Fruit fly (Drosophila melanogaster) whole organism, embryonic: ENCODE results near the gene CG33986.

Experiments used
- Adf1 ChIP-seq: fragments of 200-800 bp; sonication (Bioruptor generic); IDR thresholded peaks from 2 replicates; pipeline ENCODE4 v1.3.6; 2022; ENCODE audit warnings: missing biosample characterization, missing genetic modification characterization
- B-H2 ChIP-seq: fragments of 200-800 bp; sonication (Bioruptor generic); optimal IDR thresholded peaks from 2 replicates; lab custom pipeline; 2018; ENCODE audit warnings: missing biosample characterization, mild to moderate bottlenecking, missing genetic modification characterization
- BtbVII ChIP-seq: fragments of 200-800 bp; sonication (Bioruptor generic); optimal IDR thresholded peaks from 3 replicates; lab custom pipeline; 2017; ENCODE audit warnings: missing biosample characterization, mild to moderate bottlenecking, missing genetic modification characterization
- CG1024 ChIP-seq: fragments of 200-800 bp; sonication (Bioruptor generic); IDR thresholded peaks from 2 replicates; pipeline ENCODE4 v1.3.6; 2022; ENCODE audit warnings: missing biosample characterization, missing genetic modification characterization
- CG10959 ChIP-seq: fragments of 200-800 bp; sonication (Bioruptor generic); IDR thresholded peaks from 2 replicates; pipeline ENCODE4 v1.3.6; 2022; ENCODE audit warnings: missing biosample characterization, missing genetic modification characterization
- CG10979 ChIP-seq: fragments of 200-800 bp; sonication (Bioruptor generic); optimal IDR thresholded peaks from 2 replicates; lab custom pipeline; 2018; ENCODE audit warnings: missing biosample characterization, mild to moderate bottlenecking, missing genetic modification characterization, moderate library complexity
- CG11085 ChIP-seq: fragments of 200-800 bp; sonication (Bioruptor generic); IDR thresholded peaks from 2 replicates; pipeline ENCODE4 v1.3.6; 2022; ENCODE audit warnings: missing biosample characterization, missing genetic modification characterization
- CG11696 ChIP-seq: fragments of 200-800 bp; sonication (Bioruptor generic); IDR thresholded peaks from 2 replicates; pipeline ENCODE4 v1.3.6; 2022; ENCODE audit warnings: missing biosample characterization, missing genetic modification characterization
- CG13287 ChIP-seq: fragments of 200-800 bp; sonication (Bioruptor generic); IDR thresholded peaks from 2 replicates; pipeline ENCODE4 v1.3.6; 2022; ENCODE audit warnings: missing biosample characterization, missing genetic modification characterization; ENCODE audit not compliant: partially characterized antibody
- CG13624 ChIP-seq: fragments of 200-800 bp; sonication (Bioruptor generic); optimal IDR thresholded peaks from 2 replicates; lab custom pipeline; 2016; ENCODE audit warnings: missing biosample characterization, missing genetic modification characterization
- CG14441 ChIP-seq: fragments of 200-800 bp; sonication (Bioruptor generic); IDR thresholded peaks from 2 replicates; pipeline ENCODE4 v1.3.6; 2022; ENCODE audit warnings: missing biosample characterization, missing genetic modification characterization
- CG14667 ChIP-seq: fragments of 200-800 bp; sonication (Bioruptor generic); IDR thresholded peaks from 2 replicates; pipeline ENCODE4 v1.3.6; 2022; ENCODE audit warnings: missing biosample characterization, missing genetic modification characterization
- CG18599 ChIP-seq: fragments of 200-800 bp; sonication (Bioruptor generic); optimal IDR thresholded peaks from 3 replicates; lab custom pipeline; 2017; ENCODE audit warnings: missing biosample characterization, missing genetic modification characterization, mild to moderate bottlenecking, moderate library complexity, missing genetic modification reagents
- CG31441 ChIP-seq: fragments of 200-800 bp; sonication (Bioruptor generic); IDR thresholded peaks from 2 replicates; pipeline ENCODE4 v1.3.6; 2022; ENCODE audit warnings: missing biosample characterization, missing genetic modification characterization
- CG3163 ChIP-seq: fragments of 200-800 bp; sonication (Bioruptor generic); optimal IDR thresholded peaks from 3 replicates; lab custom pipeline; 2016; ENCODE audit warnings: missing biosample characterization, missing genetic modification characterization
- CG42726 ChIP-seq: fragments of 200-800 bp; sonication (Bioruptor generic); IDR thresholded peaks from 2 replicates; pipeline ENCODE4 v1.3.6; 2022; ENCODE audit warnings: missing biosample characterization, missing genetic modification characterization; ENCODE audit not compliant: partially characterized antibody
- CG4360 ChIP-seq: fragments of 200-800 bp; sonication (Bioruptor generic); IDR thresholded peaks from 2 replicates; pipeline ENCODE4 v1.3.6; 2022; ENCODE audit warnings: missing biosample characterization, missing genetic modification characterization
- CG4730 ChIP-seq: fragments of 200-800 bp; sonication (Bioruptor generic); IDR thresholded peaks from 2 replicates; pipeline ENCODE4 v1.3.6; 2022; ENCODE audit warnings: missing biosample characterization, missing genetic modification characterization
- CG6854 ChIP-seq: fragments of 200-800 bp; sonication (Bioruptor generic); optimal IDR thresholded peaks from 3 replicates; lab custom pipeline; 2017; ENCODE audit warnings: missing biosample characterization, mild to moderate bottlenecking, missing genetic modification characterization
- CG8388 ChIP-seq: fragments of 200-800 bp; sonication (Bioruptor generic); optimal IDR thresholded peaks from 2 replicates; lab custom pipeline; 2019; ENCODE audit warnings: missing biosample characterization, mild to moderate bottlenecking, missing genetic modification characterization, moderate library complexity
- CG9727 ChIP-seq: fragments of 200-800 bp; sonication (Bioruptor generic); optimal IDR thresholded peaks from 3 replicates; lab custom pipeline; 2017; ENCODE audit warnings: missing biosample characterization, mild to moderate bottlenecking, missing genetic modification characterization
- CG9932 ChIP-seq: fragments of 200-800 bp; sonication (Bioruptor generic); IDR thresholded peaks from 2 replicates; pipeline ENCODE4 v1.3.6; 2022; ENCODE audit warnings: missing biosample characterization, missing genetic modification characterization
- Dad ChIP-seq: fragments of 200-800 bp; sonication (Bioruptor generic); optimal IDR thresholded peaks from 3 replicates; lab custom pipeline; 2016; ENCODE audit warnings: missing biosample characterization, missing genetic modification characterization
- Dek ChIP-seq: fragments of 200-800 bp; sonication (Bioruptor generic); optimal IDR thresholded peaks from 3 replicates; lab custom pipeline; 2019; ENCODE audit warnings: missing biosample characterization, mild to moderate bottlenecking, missing genetic modification characterization, moderate library complexity
- Fer3 ChIP-seq: fragments of 200-800 bp; sonication (Bioruptor generic); optimal IDR thresholded peaks from 2 replicates; lab custom pipeline; 2018; ENCODE audit warnings: missing biosample characterization, mild to moderate bottlenecking, missing genetic modification characterization, moderate library complexity
- H15 ChIP-seq: fragments of 200-800 bp; sonication (Bioruptor generic); IDR thresholded peaks from 3 replicates; pipeline ENCODE4 v1.3.6; 2022; ENCODE audit warnings: missing biosample characterization, missing genetic modification characterization
- Lhr ChIP-seq: fragments of 200-800 bp; sonication (Bioruptor generic); optimal IDR thresholded peaks from 3 replicates; lab custom pipeline; 2017; ENCODE audit warnings: mild to moderate bottlenecking, missing biosample characterization, missing genetic modification reagents, missing genetic modification characterization
- Lim3 ChIP-seq: fragments of 200-800 bp; sonication (Bioruptor generic); IDR thresholded peaks from 2 replicates; pipeline ENCODE4 v1.3.6; 2022; ENCODE audit warnings: missing biosample characterization, missing genetic modification characterization
- Med ChIP-seq: fragments of 200-800 bp; sonication (Bioruptor generic); peaks from one replicate; lab custom pipeline; 2016; ENCODE audit warnings: missing biosample characterization, missing genetic modification characterization, mild to moderate bottlenecking, inconsistent platforms, moderate library complexity
- Rx ChIP-seq: fragments of 200-800 bp; sonication (Bioruptor generic); IDR thresholded peaks from 2 replicates; pipeline ENCODE4 v1.3.6; 2022; ENCODE audit warnings: missing biosample characterization, missing genetic modification characterization
- YL-1 ChIP-seq: fragments of 200-800 bp; sonication (Bioruptor generic); optimal IDR thresholded peaks from 3 replicates; lab custom pipeline; 2017; ENCODE audit warnings: missing biosample characterization, mild to moderate bottlenecking, missing genetic modification characterization
- amos ChIP-seq: fragments of 200-800 bp; sonication (Bioruptor generic); IDR thresholded peaks from 2 replicates; pipeline ENCODE4 v1.3.6; 2022; ENCODE audit warnings: missing biosample characterization, missing genetic modification characterization; ENCODE audit not compliant: partially characterized antibody
- cas ChIP-seq: fragments of 200-800 bp; sonication (Bioruptor generic); IDR thresholded peaks from 2 replicates; pipeline ENCODE4 v1.3.6; 2022; ENCODE audit warnings: missing biosample characterization, missing genetic modification characterization
- emc ChIP-seq: fragments of 200-800 bp; sonication (Bioruptor generic); optimal IDR thresholded peaks from 2 replicates; lab custom pipeline; 2016; ENCODE audit warnings: missing biosample characterization, missing genetic modification characterization
- esg ChIP-seq: fragments of 200-800 bp; sonication (Bioruptor generic); conservative IDR thresholded peaks from 2 replicates; pipeline ENCODE4 v1.3.6; 2022; ENCODE audit warnings: missing biosample characterization, missing genetic modification characterization
- fd96Cb ChIP-seq: fragments of 200-800 bp; sonication (Bioruptor generic); optimal IDR thresholded peaks from 2 replicates; lab custom pipeline; 2018; ENCODE audit warnings: missing biosample characterization, mild to moderate bottlenecking, missing genetic modification characterization, moderate library complexity
- gsb-n ChIP-seq: fragments of 200-800 bp; sonication (Bioruptor generic); optimal IDR thresholded peaks from 3 replicates; lab custom pipeline; 2018; ENCODE audit warnings: missing biosample characterization, mild to moderate bottlenecking, missing genetic modification characterization
- hbn ChIP-seq: fragments of 200-800 bp; sonication (Bioruptor generic); IDR thresholded peaks from 2 replicates; pipeline ENCODE4 v1.3.6; 2022; ENCODE audit warnings: missing biosample characterization, missing genetic modification characterization; ENCODE audit not compliant: partially characterized antibody
- hth ChIP-seq: fragments of >200 bp; optimal IDR thresholded peaks from 2 replicates; lab custom pipeline; 2017; ENCODE audit warnings: inconsistent platforms
- inv ChIP-seq: fragments of 200-800 bp; sonication (Bioruptor generic); IDR thresholded peaks from 2 replicates; pipeline ENCODE4 v1.3.6; 2022; ENCODE audit warnings: missing biosample characterization, missing genetic modification characterization; ENCODE audit not compliant: partially characterized antibody
- lov ChIP-seq, 2 experiments: fragments of 200-800 bp in 1 of 2; fragments of >200 bp in 1 of 2; sonication (Bioruptor generic) in 1 of 2; IDR thresholded peaks in 1 of 2; optimal IDR thresholded peaks in 1 of 2; 2 replicates in 1 of 2; 3 replicates in 1 of 2; pipeline versions ENCODE4 v1.3.6 to Lab custom; 2017 to 2022; ENCODE audit warnings: missing biosample characterization in 1 of 2, missing genetic modification characterization in 1 of 2
- nmo ChIP-seq: fragments of 200-800 bp; sonication (Bioruptor generic); optimal IDR thresholded peaks from 2 replicates; lab custom pipeline; 2018; ENCODE audit warnings: missing biosample characterization, mild to moderate bottlenecking, missing genetic modification characterization, moderate library complexity
- nom ChIP-seq: fragments of 200-800 bp; sonication (Bioruptor generic); optimal IDR thresholded peaks from 2 replicates; lab custom pipeline; 2017; ENCODE audit warnings: missing biosample characterization, missing genetic modification characterization, mild to moderate bottlenecking, moderate library complexity, missing genetic modification reagents
- phol ChIP-seq: fragments of 200-800 bp; sonication (Bioruptor generic); optimal IDR thresholded peaks from 3 replicates; lab custom pipeline; 2018; ENCODE audit warnings: missing biosample characterization, mild to moderate bottlenecking, missing genetic modification characterization, moderate library complexity
- pzg ChIP-seq: fragments of 200-800 bp; sonication (Bioruptor generic); optimal IDR thresholded peaks from 3 replicates; lab custom pipeline; 2018; ENCODE audit warnings: missing biosample characterization, mild to moderate bottlenecking, missing genetic modification characterization, moderate library complexity
- slp2 ChIP-seq: fragments of 200-800 bp; sonication (Bioruptor generic); optimal IDR thresholded peaks from 2 replicates; lab custom pipeline; 2016; ENCODE audit warnings: missing biosample characterization, missing genetic modification characterization
- stc ChIP-seq: fragments of 200-800 bp; sonication (Bioruptor generic); IDR thresholded peaks from 2 replicates; pipeline ENCODE4 v1.3.6; 2022; ENCODE audit warnings: missing biosample characterization, missing genetic modification characterization
- vfl ChIP-seq: fragments of 200-800 bp; sonication (Bioruptor generic); optimal IDR thresholded peaks from 2 replicates; lab custom pipeline; 2016; ENCODE audit warnings: missing biosample characterization, missing genetic modification characterization

CG33986 gene

DNA sequence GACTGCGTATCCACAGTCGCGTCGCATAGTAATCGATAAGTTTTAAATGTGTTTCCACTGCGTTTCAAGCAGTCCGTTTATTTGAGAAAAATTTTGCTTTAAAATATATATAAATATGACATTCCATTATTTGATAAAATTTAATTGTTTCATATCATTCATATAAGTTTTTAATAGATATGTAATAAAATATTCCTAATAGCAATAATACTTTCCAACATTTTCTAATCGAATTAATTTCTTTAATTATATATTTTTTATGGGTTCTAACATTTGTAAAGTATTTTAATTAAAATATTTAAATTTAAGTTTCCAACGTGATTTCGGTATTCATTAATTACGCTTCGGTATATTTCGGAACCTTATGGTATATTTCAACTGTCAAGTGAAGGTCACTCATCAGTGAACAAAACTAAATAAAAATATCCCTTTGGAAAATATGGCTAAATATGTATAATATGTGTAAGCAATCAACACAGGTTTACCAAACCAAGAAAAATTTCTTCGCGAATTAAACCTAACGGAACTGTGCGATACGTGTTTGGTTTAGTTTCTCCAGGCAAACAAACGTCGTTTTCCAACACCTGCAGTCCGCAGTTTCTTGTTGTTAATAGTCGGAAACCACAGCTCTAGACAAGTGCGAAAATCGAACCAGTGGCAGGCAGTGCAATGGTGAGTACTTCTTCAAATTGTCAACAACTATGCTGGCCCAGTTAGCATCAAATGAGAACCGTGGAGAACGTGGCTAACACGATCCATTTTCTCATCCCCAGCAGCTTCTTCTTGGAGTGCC lies 38.2 kb upstream of the CG33986 start, which contains the start of the genes CG7739 and SCCRO (continued):
- peak; percentile 77 for TF ChIP-seq Fer3 (tag; lab: Kevin White, UChicago)
- peak; percentile 56; the same call in 1 of the 2 replicates for TF ChIP-seq CG4730 (GFP tag; lab: Robert Waterston, UW)
- peak; percentile 33 for TF ChIP-seq fd96Cb (tag; lab: Kevin White, UChicago)
- peak; percentile 52; the same call in 1 of the 2 replicates for TF ChIP-seq inv (GFP tag; lab: Robert Waterston, UW)
- TF ChIP-seq lov (optimal IDR thresholded peaks at IDR 0.05; lab: Kevin White, UChicago): no peak
- peak; percentile 35; the same call in 1 of the 3 replicates for TF ChIP-seq lov (GFP tag; IDR thresholded peaks at IDR 0.05; lab: Robert Waterston, UW)
- no peak for TF ChIP-seq hth (lab: Kevin White, UChicago)
- TF ChIP-seq CG13624 (GFP tag; lab: Kevin White, UChicago): peak; percentile 40
- TF ChIP-seq Dad (GFP tag; lab: Kevin White, UChicago): peak; percentile 19
- peak; percentile 65 for TF ChIP-seq nmo (GFP tag; lab: Kevin White, UChicago)
- peak; percentile 14 for TF ChIP-seq vfl (GFP tag; lab: Kevin White, UChicago)
- TF ChIP-seq CG10979: peak; percentile 19
- TF ChIP-seq Lhr (GFP tag; lab: Kevin White, UChicago): no peak
- peak; percentile 35; the same call in 1 of the 2 replicates for TF ChIP-seq esg
- peak; percentile 47 for TF ChIP-seq Adf1 (GFP tag; lab: Robert Waterston, UW)
- no peak for TF ChIP-seq Lim3 (GFP tag; lab: Robert Waterston, UW)
- TF ChIP-seq emc: no peak
- TF ChIP-seq CG14667 (GFP tag; lab: Robert Waterston, UW): 0 out of 2 replicates have a peak, but pooled peaks have one; percentile 15
- TF ChIP-seq Dek (tag; lab: Kevin White, UChicago): peak; percentile 78
- peak; percentile 35 for TF ChIP-seq CG18599 (GFP tag; lab: Kevin White, UChicago)
- TF ChIP-seq CG11696: peak; percentile 57; the same call in 1 of the 2 replicates
- TF ChIP-seq B-H2 (GFP tag; lab: Kevin White, UChicago): peak; percentile 49
- TF ChIP-seq BtbVII (GFP tag; lab: Kevin White, UChicago): no peak
- TF ChIP-seq CG9727 (GFP tag; lab: Kevin White, UChicago): peak; percentile 60
- TF ChIP-seq CG4360 (GFP tag; lab: Robert Waterston, UW): peak; percentile 56; the same call in 1 of the 2 replicates
- TF ChIP-seq Med (GFP tag; lab: Kevin White, UChicago): peak; percentile 92
- TF ChIP-seq CG8388 (GFP tag; lab: Kevin White, UChicago): peak; percentile 58
- peak; percentile 76 for TF ChIP-seq CG13287 (GFP tag; lab: Robert Waterston, UW)
- TF ChIP-seq Rx (GFP tag; lab: Robert Waterston, UW): peak; percentile 52; the same call in 1 of the 2 replicates
- TF ChIP-seq stc (GFP tag; lab: Robert Waterston, UW): peak; percentile 54; the same call in 1 of the 2 replicates
- no peak for TF ChIP-seq slp2
- TF ChIP-seq amos: peak; percentile 71; the same call in 1 of the 2 replicates
- TF ChIP-seq CG9932 (GFP tag; lab: Robert Waterston, UW): peak; percentile 81
- peak; percentile 78 for TF ChIP-seq cas (GFP tag; lab: Robert Waterston, UW)
- TF ChIP-seq CG31441 (GFP tag; lab: Robert Waterston, UW): peak; percentile 81
- TF ChIP-seq CG6854 (GFP tag; lab: Kevin White, UChicago): no peak
- TF ChIP-seq phol (tag; lab: Kevin White, UChicago): peak; percentile 70
- TF ChIP-seq YL-1: peak; percentile 42
- TF ChIP-seq pzg: peak; percentile 36
- no peak for TF ChIP-seq CG42726 (GFP tag; lab: Robert Waterston, UW)
- no peak for TF ChIP-seq nom (GFP tag; lab: Kevin White, UChicago)
- TF ChIP-seq gsb-n (tag; lab: Kevin White, UChicago): peak; percentile 65
- TF ChIP-seq CG11085 (GFP tag; lab: Robert Waterston, UW): peak; percentile 66
- TF ChIP-seq CG1024 (GFP tag; lab: Robert Waterston, UW): peak; percentile 62; the same call in 1 of the 2 replicates
- no peak for TF ChIP-seq CG3163 (GFP tag; lab: Kevin White, UChicago)
- peak; percentile 71 for TF ChIP-seq CG14441 (GFP tag; lab: Robert Waterston, UW)
- TF ChIP-seq CG10959: no peak
- peak; percentile 34; the same call in 1 of the 2 replicates for TF ChIP-seq hbn
- TF ChIP-seq H15 (GFP tag; lab: Robert Waterston, UW): no peak
